Worm (Caenorhabditis elegans) whole organism, late embryonic: Measurements from ENCODE around the gene R05H10.1.

Experiments
- T23F11.4 ChIP-seq: fragments of 200-800 bp; sonication (Bioruptor generic); optimal IDR thresholded peaks from 2 replicates; lab custom pipeline; 2018; ENCODE audit warnings: mild to moderate bottlenecking, missing genetic modification characterization, missing compliant biosample characterization
- ceh-34 ChIP-seq: sonication (generic microtip); optimal IDR thresholded peaks from 2 replicates; lab custom pipeline; 2016; ENCODE audit warnings: mild to moderate bottlenecking, missing genetic modification characterization, missing compliant biosample characterization
- ceh-48 ChIP-seq: sonication (generic microtip); optimal IDR thresholded peaks from 2 replicates; lab custom pipeline; 2016; ENCODE audit warnings: missing genetic modification characterization, inconsistent platforms, missing compliant biosample characterization
- dve-1 ChIP-seq: sonication (generic microtip); optimal IDR thresholded peaks from 2 replicates; lab custom pipeline; 2017; ENCODE audit warnings: antibody characterized with exemption, mild to moderate bottlenecking, missing genetic modification characterization, missing compliant biosample characterization
- pha-4 ChIP-seq: fragments of 150-350 bp; optimal IDR thresholded peaks from 2 replicates; lab custom pipeline; 2018; ENCODE audit warnings: missing biosample characterization, missing genetic modification reagents, missing genetic modification characterization

- TF ChIP-seq T23F11.4, result no peak
- no peak for TF ChIP-seq pha-4
- TF ChIP-seq ceh-48 (tag; lab: Kevin White, UChicago), result no peak
- no peak for TF ChIP-seq ceh-34 (tag; lab: Kevin White, UChicago)
- no peak for TF ChIP-seq dve-1 (tag; lab: Kevin White, UChicago)
These were observed 12.9 kb upstream of the R05H10.1 start for ce11 chrII:14838596-14839215.
